Worm (Caenorhabditis elegans): Measurements from ENCODE around the gene srlf-4.

srlf-4 gene

ce11 chrIV:12967303-12967702 lies 43.1 kb upstream of the srlf-4 start:
- TF ChIP-seq mab-5 (tag; optimal IDR thresholded peaks at IDR 0.05) (no peak), nhr-28 (tag; optimal IDR thresholded peaks at IDR 0.05) (no peak), lsy-2 (tag; optimal IDR thresholded peaks at IDR 0.05) (no peak), unc-120 (tag; optimal IDR thresholded peaks at IDR 0.05; ENCODE audit: poor library complexity, severe bottlenecking) (no peak), blmp-1 (tag; optimal IDR thresholded peaks at IDR 0.05) (no peak), flh-1 (GFP tag; optimal IDR thresholded peaks at IDR 0.05) (no peak), sem-2 (GFP tag; optimal IDR thresholded peaks at IDR 0.05) (no peak), mls-2 (tag; optimal IDR thresholded peaks at IDR 0.05) (no peak), ztf-11 (tag; optimal IDR thresholded peaks at IDR 0.05) (no peak), unc-62 (GFP tag; optimal IDR thresholded peaks at IDR 0.05) (no peak), pha-4 (tag; optimal IDR thresholded peaks at IDR 0.05) (no peak)

DNA sequence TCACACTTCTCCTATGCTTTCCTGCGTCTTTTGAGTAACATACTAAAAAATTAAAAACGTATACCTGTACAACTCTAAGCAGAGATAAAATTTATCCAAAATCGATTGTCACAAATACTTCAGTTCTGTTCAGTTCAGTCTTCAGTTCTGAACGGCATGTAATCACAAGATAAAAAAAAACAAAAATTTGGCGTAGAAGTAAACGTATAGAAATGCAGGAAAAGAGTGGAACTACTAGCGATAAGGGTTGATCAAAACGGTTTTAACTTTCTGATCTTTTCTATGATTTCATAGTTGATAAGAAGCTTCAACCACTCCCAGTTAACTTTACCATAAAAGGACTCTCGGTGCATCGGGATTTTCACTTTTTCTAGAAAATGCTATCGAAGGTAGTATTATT lies 40.8 kb upstream of the srlf-4 start, which contains the start of gene dod-22:
dod-22 (plus strand) TSS at position 301 of the 400 bp plus-strand sequence.
- TF ChIP-seq unc-120 (tag; optimal IDR thresholded peaks at IDR 0.05; ENCODE audit: poor library complexity, severe bottlenecking) (no peak), blmp-1 (tag; optimal IDR thresholded peaks at IDR 0.05) (no peak), sem-2 (GFP tag; optimal IDR thresholded peaks at IDR 0.05) (no peak), nhr-76 (tag; optimal IDR thresholded peaks at IDR 0.05) (no peak)

ce11 chrIV:12964648-12965047 lies 40.4 kb upstream of the srlf-4 start:
- TF ChIP-seq lin-32 (GFP tag; optimal IDR thresholded peaks at IDR 0.05) (no peak), bed-3 (GFP tag; optimal IDR thresholded peaks at IDR 0.05) (no peak), ceh-83 (GFP tag; optimal IDR thresholded peaks at IDR 0.05) (no peak), nhr-28 (tag; optimal IDR thresholded peaks at IDR 0.05) (no peak), mls-2 (tag; optimal IDR thresholded peaks at IDR 0.05) (no peak), mep-1 (tag; optimal IDR thresholded peaks at IDR 0.05) (no peak), tbx-8 (GFP tag; optimal IDR thresholded peaks at IDR 0.05) (no peak), M03D4.4 (tag; optimal IDR thresholded peaks at IDR 0.05) (no peak)

ce11 chrIV:12962564-12962963 lies 38.3 kb upstream of the srlf-4 start, which contains the start of gene F55G11.8:
Gene F55G11.8, plus strand, starts transcription at chrIV:12962808.
- TF ChIP-seq mls-2 (tag; optimal IDR thresholded peaks at IDR 0.05) = no peak
- TF ChIP-seq ces-1 (GFP tag; optimal IDR thresholded peaks at IDR 0.05) = no peak
- TF ChIP-seq elt-1 (tag; optimal IDR thresholded peaks at IDR 0.05; ENCODE audit: borderline replicate concordance, insufficient read depth) = no peak
- no peak for TF ChIP-seq mep-1 (tag; optimal IDR thresholded peaks at IDR 0.05)
- TF ChIP-seq ceh-83 (GFP tag; optimal IDR thresholded peaks at IDR 0.05) = no peak
- no peak for TF ChIP-seq ham-2 (GFP tag; optimal IDR thresholded peaks at IDR 0.05)
- TF ChIP-seq hlh-1 (tag; optimal IDR thresholded peaks at IDR 0.05) = no peak

DNA sequence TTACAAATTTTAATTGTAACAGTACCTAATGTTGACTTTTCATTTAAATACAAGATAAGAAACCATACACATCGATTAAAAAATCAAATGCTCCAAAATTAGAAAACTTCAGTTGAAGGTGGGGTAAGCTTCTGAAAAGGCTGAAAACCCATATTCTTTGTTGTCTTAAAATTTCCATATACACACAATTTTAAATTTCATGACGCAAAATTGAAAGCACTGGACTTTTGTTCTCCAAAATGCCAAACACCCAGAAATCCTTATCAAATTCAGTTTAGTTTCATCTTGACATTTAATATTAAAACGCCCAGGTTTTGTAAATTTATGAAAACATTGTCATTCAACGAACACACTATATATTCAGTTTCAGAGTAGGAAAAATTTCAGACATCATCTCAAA lies 35.9 kb upstream of the srlf-4 start, which contains the start of gene F55G11.7:
F55G11.7 (plus strand) TSS at position 301 of the 400 bp plus-strand sequence.
- TF ChIP-seq lsy-2 (tag; optimal IDR thresholded peaks at IDR 0.05) = no peak
- TF ChIP-seq nhr-76 (tag; optimal IDR thresholded peaks at IDR 0.05) = no peak
- TF ChIP-seq nhr-12 (tag; optimal IDR thresholded peaks at IDR 0.05) = no peak
- no peak for TF ChIP-seq mls-2 (tag; optimal IDR thresholded peaks at IDR 0.05)
- no peak for TF ChIP-seq snpc-4 (tag; optimal IDR thresholded peaks at IDR 0.05)
- no peak for TF ChIP-seq tbx-8 (GFP tag; optimal IDR thresholded peaks at IDR 0.05)
- TF ChIP-seq nhr-2 (tag; optimal IDR thresholded peaks at IDR 0.05) = no peak
- no peak for TF ChIP-seq ceh-43 (GFP tag; optimal IDR thresholded peaks at IDR 0.05)
- no peak for TF ChIP-seq drap-1 (GFP tag; optimal IDR thresholded peaks at IDR 0.05)
- TF ChIP-seq hlh-1 (tag; optimal IDR thresholded peaks at IDR 0.05) = no peak
- no peak for TF ChIP-seq mab-5 (tag; optimal IDR thresholded peaks at IDR 0.05)
- no peak for TF ChIP-seq sptf-1 (tag; optimal IDR thresholded peaks at IDR 0.05)
- no peak for TF ChIP-seq lin-32 (GFP tag; optimal IDR thresholded peaks at IDR 0.05)
- no peak for TF ChIP-seq M03D4.4 (tag; optimal IDR thresholded peaks at IDR 0.05)
- no peak for TF ChIP-seq ceh-83 (GFP tag; optimal IDR thresholded peaks at IDR 0.05)

DNA sequence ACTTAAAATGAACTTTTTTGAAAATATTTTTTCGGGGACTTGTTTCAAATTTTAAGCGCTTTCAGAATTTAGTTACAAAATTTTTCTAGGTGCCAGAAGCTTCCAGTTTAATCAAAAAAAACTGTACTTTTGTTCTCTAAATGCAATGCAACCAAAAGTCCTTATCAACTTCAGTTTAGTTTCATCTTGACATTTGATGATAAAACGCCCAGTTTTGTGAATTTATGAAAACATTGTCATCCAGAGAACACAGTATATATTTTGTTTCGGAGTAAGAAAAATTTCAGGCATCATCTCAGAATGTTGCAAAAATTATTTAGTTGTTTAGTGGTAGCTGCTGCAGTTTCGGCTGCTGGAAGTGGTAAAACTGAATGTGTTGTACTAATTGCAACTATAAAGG lies 33.5 kb upstream of the srlf-4 start, which contains the start of gene F55G11.6:
F55G11.6 (plus strand) TSS at position 301 of the 400 bp plus-strand sequence.
- TF ChIP-seq nhr-237 (tag; optimal IDR thresholded peaks at IDR 0.05) (no peak), elt-3 (tag; optimal IDR thresholded peaks at IDR 0.05) (no peak), ham-2 (GFP tag; optimal IDR thresholded peaks at IDR 0.05) (no peak), elt-1 (tag; optimal IDR thresholded peaks at IDR 0.05; ENCODE audit: borderline replicate concordance, insufficient read depth) (no peak), unc-62 (GFP tag; optimal IDR thresholded peaks at IDR 0.05) (no peak), ceh-83 (GFP tag; optimal IDR thresholded peaks at IDR 0.05) (no peak), zip-8 (tag; optimal IDR thresholded peaks at IDR 0.05) (no peak), ztf-11 (tag; optimal IDR thresholded peaks at IDR 0.05) (no peak), flh-1 (GFP tag; optimal IDR thresholded peaks at IDR 0.05) (no peak), nhr-76 (tag; optimal IDR thresholded peaks at IDR 0.05) (no peak), blmp-1 (tag; optimal IDR thresholded peaks at IDR 0.05) (no peak), snpc-4 (tag; optimal IDR thresholded peaks at IDR 0.05) (no peak), ceh-39 (tag; optimal IDR thresholded peaks at IDR 0.05) (no peak), drap-1 (GFP tag; optimal IDR thresholded peaks at IDR 0.05) (no peak), nhr-28 (tag; optimal IDR thresholded peaks at IDR 0.05) (no peak)
